Fruit fly (Drosophila melanogaster) Kc167 (cell line): ENCODE results near the gene msd5.

Experiments
- Myc ChIP-seq: fragments of >200 bp; optimal IDR thresholded peaks from 2 replicates; lab custom pipeline; 2017; ENCODE audit warnings: missing external identifiers
- Sin3A ChIP-seq: fragments of >200 bp; optimal IDR thresholded peaks from 2 replicates; lab custom pipeline; 2018; ENCODE audit warnings: missing external identifiers
- h ChIP-seq: fragments of >200 bp; optimal IDR thresholded peaks from 3 replicates; lab custom pipeline; 2018; ENCODE audit warnings: missing external identifiers
- insv ChIP-seq: fragments of >200 bp; optimal IDR thresholded peaks from 3 replicates; lab custom pipeline; 2018; ENCODE audit warnings: missing external identifiers
- psq ChIP-seq: fragments of >200 bp; optimal IDR thresholded peaks from 2 replicates; lab custom pipeline; 2017; ENCODE audit warnings: missing external identifiers
- ttk ChIP-seq: sonication (Bioruptor generic); optimal IDR thresholded peaks from 2 replicates; lab custom pipeline; 2017; ENCODE audit warnings: missing external identifiers

dm6 chr3L:1313039-1313766, 19.7 kb downstream of the msd5 start, which contains the start of the genes sturkopf and Herc4:
- TF ChIP-seq h (lab: Kevin White, UChicago) = no peak
- no peak for TF ChIP-seq Myc
- TF ChIP-seq Sin3A (lab: Kevin White, UChicago) = no peak
- no peak for TF ChIP-seq psq (lab: Kevin White, UChicago)
- TF ChIP-seq insv = no peak
- TF ChIP-seq ttk = no peak
